Worm (Caenorhabditis elegans) whole organism, L4 larva: ENCODE measurements around the gene cal-5.

ENCODE experiments used
- F10B5.3 ChIP-seq: sonication (generic microtip); optimal IDR thresholded peaks from 2 replicates; lab custom pipeline; 2016; ENCODE audit warnings: mild to moderate bottlenecking, missing genetic modification characterization, missing compliant biosample characterization
- F49E8.2 ChIP-seq: sonication (generic microtip); optimal IDR thresholded peaks from 2 replicates; lab custom pipeline; 2016; ENCODE audit warnings: missing compliant biosample characterization, mild to moderate bottlenecking, missing genetic modification characterization, borderline replicate concordance
- T20F7.1 ChIP-seq: fragments of 200-800 bp; sonication (Bioruptor generic); optimal IDR thresholded peaks from 2 replicates; lab custom pipeline; 2018; ENCODE audit warnings: mild to moderate bottlenecking, missing genetic modification characterization, missing compliant biosample characterization
- T26A8.4 ChIP-seq: fragments of 200-800 bp; sonication (Bioruptor generic); IDR thresholded peaks from 2 replicates; pipeline ENCODE4 v1.3.6; 2022; ENCODE audit warnings: missing genetic modification characterization, missing compliant biosample characterization
- aha-1 ChIP-seq: fragments of 150-350 bp; peaks from one replicate; lab custom pipeline; 2014; ENCODE audit warnings: missing biosample characterization, missing genetic modification characterization
- attf-4 ChIP-seq: sonication (generic microtip); optimal IDR thresholded peaks from 3 replicates; lab custom pipeline; 2017; ENCODE audit warnings: missing biosample characterization, missing genetic modification characterization
- ceh-20 ChIP-seq: fragments of 200-800 bp; sonication (Bioruptor generic); IDR thresholded peaks from 2 replicates; pipeline ENCODE4 v1.3.6; 2022; ENCODE audit warnings: missing genetic modification reagents, missing genetic modification characterization, missing compliant biosample characterization
- ceh-44 ChIP-seq: fragments of 200-800 bp; sonication (Bioruptor generic); IDR thresholded peaks from 2 replicates; pipeline ENCODE4 v1.3.6; 2022; ENCODE audit warnings: missing genetic modification reagents, missing genetic modification characterization, missing compliant biosample characterization
- ceh-82 ChIP-seq: sonication (generic microtip); optimal IDR thresholded peaks from 2 replicates; lab custom pipeline; 2017; ENCODE audit warnings: missing biosample characterization, missing genetic modification characterization
- cey-2 ChIP-seq: sonication (generic microtip); optimal IDR thresholded peaks from 3 replicates; lab custom pipeline; 2017; ENCODE audit warnings: missing genetic modification characterization, mild to moderate bottlenecking, missing compliant biosample characterization, antibody characterized with exemption, borderline replicate concordance; ENCODE audit not compliant: insufficient read depth
- daf-16 ChIP-seq, 3 experiments: sonication (generic microtip); optimal IDR thresholded peaks; 2 replicates each; lab custom pipeline; 2016 to 2017; ENCODE audit warnings: missing genetic modification characterization in 3 of 3, missing genetic modification reagents in 3 of 3, mild to moderate bottlenecking in 2 of 3, missing compliant biosample characterization in 2 of 3, missing biosample characterization in 1 of 3, moderate library complexity in 1 of 3
- daf-19 ChIP-seq: fragments of 200-800 bp; sonication (Bioruptor generic); conservative IDR thresholded peaks from 2 replicates; pipeline ENCODE4 v1.3.6; 2022; ENCODE audit warnings: missing genetic modification characterization, missing compliant biosample characterization
- dmd-6 ChIP-seq: fragments of 200-800 bp; sonication (Bioruptor generic); IDR thresholded peaks from 2 replicates; pipeline ENCODE4 v1.3.6; 2022; ENCODE audit warnings: missing genetic modification reagents, missing genetic modification characterization, missing compliant biosample characterization
- dmd-8 ChIP-seq: fragments of 200-800 bp; sonication (Bioruptor generic); IDR thresholded peaks from 2 replicates; pipeline ENCODE4 v1.3.6; 2022; ENCODE audit warnings: missing genetic modification characterization, missing compliant biosample characterization
- dve-1 ChIP-seq: sonication (generic microtip); optimal IDR thresholded peaks from 2 replicates; lab custom pipeline; 2017; ENCODE audit warnings: antibody characterized with exemption, mild to moderate bottlenecking, missing genetic modification characterization, missing compliant biosample characterization; ENCODE audit not compliant: insufficient read depth
- egl-43 ChIP-seq: fragments of 200-800 bp; sonication (Bioruptor generic); IDR thresholded peaks from 2 replicates; pipeline ENCODE4 v1.3.6; 2022; ENCODE audit warnings: missing genetic modification reagents, missing genetic modification characterization, missing compliant biosample characterization
- fkh-10 ChIP-seq: fragments of 150-350 bp; optimal IDR thresholded peaks from 2 replicates; lab custom pipeline; 2014; ENCODE audit warnings: missing biosample characterization, missing genetic modification reagents, missing genetic modification characterization
- gei-8 ChIP-seq: fragments of 200-800 bp; sonication (Bioruptor generic); optimal IDR thresholded peaks from 2 replicates; lab custom pipeline; 2018; ENCODE audit warnings: mild to moderate bottlenecking, missing genetic modification characterization, missing compliant biosample characterization
- hif-1 ChIP-seq, 2 experiments: sonication (generic microtip); optimal IDR thresholded peaks; 2 replicates each; lab custom pipeline; 2016 to 2017; ENCODE audit warnings: missing compliant biosample characterization in 2 of 2, missing genetic modification characterization in 2 of 2, missing genetic modification reagents in 2 of 2, missing genotype in 2 of 2, mild to moderate bottlenecking in 1 of 2
- hlh-11 ChIP-seq: fragments of 200-800 bp; sonication (Bioruptor generic); optimal IDR thresholded peaks from 2 replicates; lab custom pipeline; 2018; ENCODE audit warnings: mild to moderate bottlenecking, missing genetic modification characterization, missing compliant biosample characterization
- hlh-30 ChIP-seq: sonication (generic microtip); optimal IDR thresholded peaks from 2 replicates; lab custom pipeline; 2017; ENCODE audit warnings: antibody characterized with exemption, mild to moderate bottlenecking, missing genetic modification characterization, missing compliant biosample characterization; ENCODE audit not compliant: insufficient read depth
- lim-7 ChIP-seq: fragments of 200-800 bp; sonication (Bioruptor generic); IDR thresholded peaks from 2 replicates; pipeline ENCODE4 v1.3.6; 2022; ENCODE audit warnings: missing genetic modification characterization, missing compliant biosample characterization
- lin-1 ChIP-seq: fragments of 200-800 bp; sonication (Bioruptor generic); IDR thresholded peaks from 2 replicates; pipeline ENCODE4 v1.3.6; 2022; ENCODE audit warnings: missing genetic modification reagents, missing genetic modification characterization, missing compliant biosample characterization
- lin-29 ChIP-seq: fragments of 200-800 bp; sonication (Bioruptor generic); IDR thresholded peaks from 2 replicates; pipeline ENCODE4 v1.3.6; 2022; ENCODE audit warnings: missing genetic modification reagents, missing genetic modification characterization, missing compliant biosample characterization
- lin-39 ChIP-seq: fragments of 150-350 bp; optimal IDR thresholded peaks from 2 replicates; lab custom pipeline; 2014; ENCODE audit warnings: missing biosample characterization, missing genetic modification reagents, missing genetic modification characterization
- lir-3 ChIP-seq: sonication (generic microtip); optimal IDR thresholded peaks from 2 replicates; lab custom pipeline; 2016; ENCODE audit warnings: mild to moderate bottlenecking, missing genetic modification characterization, missing compliant biosample characterization
- lsy-2 ChIP-seq, 2 experiments: fragments of 150-350 bp in 1 of 2; sonication (generic microtip) in 1 of 2; optimal IDR thresholded peaks; 2 replicates each; lab custom pipeline; 2014 to 2017; ENCODE audit warnings: missing biosample characterization in 2 of 2, missing genetic modification characterization in 2 of 2
- mdl-1 ChIP-seq, 2 experiments: fragments of 150-350 bp in 1 of 2; sonication (generic microtip) in 1 of 2; optimal IDR thresholded peaks; 2 replicates each; lab custom pipeline; 2014 to 2017; ENCODE audit warnings: missing biosample characterization in 2 of 2, missing genetic modification characterization in 2 of 2
- mxl-2 ChIP-seq: fragments of 200-800 bp; sonication (Bioruptor generic); conservative IDR thresholded peaks from 2 replicates; pipeline ENCODE4 v1.3.6; 2022; ENCODE audit warnings: missing genetic modification reagents, missing genetic modification characterization, missing compliant biosample characterization
- mxl-3 ChIP-seq: fragments of 200-800 bp; sonication (Bioruptor generic); optimal IDR thresholded peaks from 2 replicates; lab custom pipeline; 2018; ENCODE audit warnings: mild to moderate bottlenecking, missing genetic modification characterization, missing compliant biosample characterization
- nhr-102 ChIP-seq: sonication (generic microtip); optimal IDR thresholded peaks from 2 replicates; lab custom pipeline; 2016; ENCODE audit warnings: mild to moderate bottlenecking, missing genetic modification characterization, moderate library complexity, missing compliant biosample characterization
- nhr-11 ChIP-seq: fragments of 150-350 bp; optimal IDR thresholded peaks from 2 replicates; lab custom pipeline; 2014; ENCODE audit warnings: missing biosample characterization, missing genetic modification characterization
- nhr-237 ChIP-seq: sonication (generic microtip); optimal IDR thresholded peaks from 2 replicates; lab custom pipeline; 2017; ENCODE audit warnings: missing biosample characterization, missing genetic modification characterization
- nhr-42 ChIP-seq: fragments of 200-800 bp; sonication (Bioruptor generic); IDR thresholded peaks from 2 replicates; pipeline ENCODE4 v1.3.6; 2022; ENCODE audit warnings: missing genetic modification characterization, missing compliant biosample characterization
- nhr-6 ChIP-seq: fragments of 150-350 bp; optimal IDR thresholded peaks from 2 replicates; lab custom pipeline; 2014; ENCODE audit warnings: missing biosample characterization, missing genetic modification characterization
- pha-4 ChIP-seq, 2 experiments: fragments of 150-350 bp in 1 of 2; fragments of 200-800 bp in 1 of 2; sonication (Bioruptor generic) in 1 of 2; IDR thresholded peaks in 1 of 2; optimal IDR thresholded peaks in 1 of 2; 2 replicates each; pipeline versions ENCODE4 v1.3.6 to Lab custom; 2014 to 2022; ENCODE audit warnings: missing genetic modification characterization in 2 of 2, missing genetic modification reagents in 2 of 2, missing biosample characterization in 1 of 2, missing compliant biosample characterization in 1 of 2
- pqm-1 ChIP-seq: sonication (generic microtip); optimal IDR thresholded peaks from 2 replicates; lab custom pipeline; 2017; ENCODE audit warnings: missing biosample characterization, missing genetic modification characterization
- set-16 ChIP-seq: fragments of 200-800 bp; sonication (Bioruptor generic); IDR thresholded peaks from 2 replicates; pipeline ENCODE4 v1.3.6; 2022; ENCODE audit warnings: missing genetic modification reagents, missing genetic modification characterization, missing compliant biosample characterization
- skn-1 ChIP-seq: fragments of 150-350 bp; optimal IDR thresholded peaks from 2 replicates; lab custom pipeline; 2014; ENCODE audit warnings: missing biosample characterization, missing genetic modification characterization
- snpc-1.2 ChIP-seq: fragments of 200-800 bp; sonication (Bioruptor generic); IDR thresholded peaks from 2 replicates; pipeline ENCODE4 v1.3.6; 2022; ENCODE audit warnings: missing genetic modification reagents, missing genetic modification characterization, missing compliant biosample characterization
- snpc-4 ChIP-seq: fragments of 150-350 bp; optimal IDR thresholded peaks from 2 replicates; lab custom pipeline; 2014; ENCODE audit warnings: missing biosample characterization, missing genetic modification characterization
- spr-3 ChIP-seq: fragments of 200-800 bp; sonication (Bioruptor generic); optimal IDR thresholded peaks from 2 replicates; lab custom pipeline; 2018; ENCODE audit warnings: mild to moderate bottlenecking, missing genetic modification characterization, missing compliant biosample characterization
- tag-97 ChIP-seq: fragments of 200-800 bp; sonication (Bioruptor generic); IDR thresholded peaks from 2 replicates; pipeline ENCODE4 v1.3.6; 2022; ENCODE audit warnings: missing genetic modification characterization, missing compliant biosample characterization
- unc-62 ChIP-seq, 3 experiments: fragments of 150-350 bp in 1 of 3; sonication (generic microtip); optimal IDR thresholded peaks in 2 of 3; peaks in 1 of 3; 1 replicate in 1 of 3; 2 replicates in 2 of 3; lab custom pipeline; 2014 to 2017; ENCODE audit warnings: missing biosample characterization in 3 of 3, missing genetic modification characterization in 3 of 3, missing genetic modification reagents in 3 of 3, missing genotype in 1 of 3
- ztf-11 ChIP-seq: fragments of 150-350 bp; optimal IDR thresholded peaks from 2 replicates; lab custom pipeline; 2014; ENCODE audit warnings: missing biosample characterization, missing genetic modification characterization
- ztf-7 ChIP-seq: fragments of 150-350 bp; optimal IDR thresholded peaks from 2 replicates; lab custom pipeline; 2014; ENCODE audit warnings: missing biosample characterization, missing genetic modification characterization

The cal-5 gene

DNA sequence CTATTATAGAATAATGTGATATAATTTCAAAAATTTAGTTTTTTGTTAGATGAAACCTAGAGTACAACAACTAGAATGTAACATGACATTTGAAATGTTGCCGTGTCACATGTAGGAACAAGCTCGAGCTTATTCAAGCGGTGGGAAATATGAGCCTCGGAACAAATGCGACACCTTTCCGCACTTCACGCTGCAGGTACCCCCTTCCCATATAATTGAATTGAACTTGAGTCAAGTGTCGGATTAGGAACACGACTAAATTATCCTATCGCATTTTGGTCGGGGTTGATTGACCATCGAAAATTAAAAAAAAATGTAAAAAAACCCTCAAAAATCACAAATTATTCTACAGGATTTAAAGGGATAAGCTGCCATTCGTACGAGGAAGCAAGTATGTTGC is 42.4 kb upstream of the cal-5 start:
- TF ChIP-seq T26A8.4, result no peak
- TF ChIP-seq nhr-6 (tag; lab: Kevin White, UChicago), result no peak
- TF ChIP-seq hlh-30 (tag; lab: Kevin White, UChicago), result peak; percentile 49
- TF ChIP-seq aha-1 (tag; lab: Kevin White, UChicago), result peak; percentile 75
- TF ChIP-seq, all 104 proteins: peak for 2

DNA sequence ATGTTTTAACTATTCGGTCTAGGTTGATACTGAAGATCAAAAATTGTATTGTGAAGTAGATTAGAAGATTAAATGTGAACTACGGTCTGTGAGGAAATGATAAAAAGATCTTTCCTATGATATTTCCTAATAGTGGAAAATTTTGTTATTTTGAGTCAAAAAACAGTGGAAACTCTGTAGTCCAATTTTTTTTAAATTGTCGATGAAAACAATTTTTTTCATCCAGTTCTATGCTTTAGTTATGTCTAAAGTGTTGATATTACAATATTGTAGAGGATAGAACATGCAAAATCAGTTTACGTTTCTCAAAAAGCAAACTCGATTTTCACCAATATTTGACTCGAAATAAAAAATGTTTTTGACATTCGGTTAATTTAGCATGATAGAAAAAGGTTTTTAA is 41.9 kb upstream of the cal-5 start:
- TF ChIP-seq set-16 (no peak), T20F7.1 (GFP tag; lab: Kevin White, UChicago) (peak; percentile 6), aha-1 (tag; lab: Kevin White, UChicago) (peak; percentile 92), tag-97 (no peak), pqm-1 (tag; lab: Kevin White, UChicago) (no peak), cey-2 (tag; lab: Kevin White, UChicago) (no peak), pha-4 (GFP tag; IDR thresholded peaks at IDR 0.05; lab: Robert Waterston, UW) (no peak), pha-4 (tag; optimal IDR thresholded peaks at IDR 0.05; lab: Kevin White, UChicago) (no peak)

DNA sequence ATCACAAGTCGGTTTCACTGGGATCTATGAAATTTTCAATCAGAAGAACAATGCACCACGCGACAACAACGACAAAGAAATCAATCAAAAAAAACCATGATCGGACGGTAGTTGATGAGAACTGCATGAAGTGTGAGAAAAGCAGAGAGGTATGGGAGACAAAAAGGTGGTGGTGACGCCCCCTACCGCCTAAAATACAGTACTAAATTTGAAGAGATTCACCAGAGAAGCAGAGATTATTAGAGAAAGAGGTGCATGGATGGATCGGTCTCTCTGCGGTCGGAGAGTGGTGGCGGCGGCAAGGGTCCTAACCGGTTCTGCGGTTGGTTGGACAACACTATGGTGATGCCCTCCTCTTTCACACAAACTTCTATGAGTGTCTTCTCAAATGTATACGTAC is 41.5 kb upstream of the cal-5 start:
- TF ChIP-seq lir-3 (tag; lab: Kevin White, UChicago), result no peak
- no peak for TF ChIP-seq ceh-44 (GFP tag; lab: Robert Waterston, UW)
- peak; percentile 80 for TF ChIP-seq mxl-3 (GFP tag; lab: Kevin White, UChicago)
- TF ChIP-seq daf-16 (GFP tag; optimal IDR thresholded peaks at IDR 0.05; lab: Kevin White, UChicago), result no peak
- TF ChIP-seq daf-16 (tag; optimal IDR thresholded peaks at IDR 0.05; lab: Kevin White, UChicago), result no peak
- peak; percentile 65; the same call in 1 of the 2 replicates for TF ChIP-seq egl-43 (GFP tag; lab: Robert Waterston, UW)
- no peak for TF ChIP-seq nhr-11 (tag; lab: Kevin White, UChicago)
- no peak for TF ChIP-seq snpc-4 (tag; lab: Kevin White, UChicago)
- no peak for TF ChIP-seq mxl-2 (GFP tag; lab: Robert Waterston, UW)
- no peak for TF ChIP-seq F49E8.2
- peak; percentile 43; the same call in 1 of the 2 replicates for TF ChIP-seq dmd-6 (GFP tag; lab: Robert Waterston, UW)
- TF ChIP-seq nhr-102 (tag; lab: Kevin White, UChicago), result no peak
- TF ChIP-seq T20F7.1 (GFP tag; lab: Kevin White, UChicago), result no peak
- no peak for TF ChIP-seq aha-1 (tag; lab: Kevin White, UChicago)
- no peak for TF ChIP-seq F10B5.3
- TF ChIP-seq mdl-1 (tag; optimal IDR thresholded peaks at IDR 0.05; lab: Kevin White, UChicago), result peak; percentile 23 to 75
- peak in 1 of 2 experiments; percentile 54 for TF ChIP-seq lsy-2 (tag; optimal IDR thresholded peaks at IDR 0.05; lab: Kevin White, UChicago)
- TF ChIP-seq gei-8 (GFP tag; lab: Kevin White, UChicago), result no peak
- TF ChIP-seq unc-62 (GFP tag; optimal IDR thresholded peaks at IDR 0.05 in 1 of 2; lab: Kevin White, UChicago), result peak in 1 of 2 experiments; percentile 8
- no peak for TF ChIP-seq unc-62 (tag; optimal IDR thresholded peaks at IDR 0.05; lab: Kevin White, UChicago)
- TF ChIP-seq hif-1 (tag; optimal IDR thresholded peaks at IDR 0.05; lab: Kevin White, UChicago), result peak in 1 of 2 experiments; percentile 11
- TF ChIP-seq daf-19, result no peak
- TF ChIP-seq ztf-7 (tag; lab: Kevin White, UChicago), result no peak
- TF ChIP-seq snpc-1.2, result no peak
- TF ChIP-seq hlh-11 (tag; lab: Kevin White, UChicago), result peak; percentile 85
- TF ChIP-seq attf-4 (tag; lab: Kevin White, UChicago), result no peak
- TF ChIP-seq hlh-30 (tag; lab: Kevin White, UChicago), result peak; percentile 85
- no peak for TF ChIP-seq nhr-42 (GFP tag; lab: Robert Waterston, UW)
- TF ChIP-seq nhr-237 (tag; lab: Kevin White, UChicago), result no peak
- no peak for TF ChIP-seq lin-29 (GFP tag; lab: Robert Waterston, UW)
- TF ChIP-seq lim-7 (GFP tag; lab: Robert Waterston, UW), result no peak
- no peak for TF ChIP-seq skn-1 (tag; lab: Kevin White, UChicago)
- no peak for TF ChIP-seq lin-39 (tag; lab: Kevin White, UChicago)
- TF ChIP-seq spr-3 (GFP tag; lab: Kevin White, UChicago), result no peak
- peak; percentile 44 for TF ChIP-seq dve-1
- TF ChIP-seq fkh-10 (GFP tag; lab: Kevin White, UChicago), result no peak
- no peak for TF ChIP-seq ceh-82 (tag; lab: Kevin White, UChicago)
- TF ChIP-seq lin-1 (GFP tag; lab: Robert Waterston, UW), result no peak
- TF ChIP-seq ceh-20 (GFP tag; lab: Robert Waterston, UW), result 0 out of 2 replicates have a peak, but pooled peaks have one; percentile 45
- TF ChIP-seq dmd-8 (GFP tag; lab: Robert Waterston, UW), result no peak
- TF ChIP-seq ztf-11, result no peak
